Worm (Caenorhabditis elegans) whole organism, mixed stage, embryonic: Measurements from ENCODE around the gene cpna-5.

Experiments used
- M03D4.4 ChIP-seq: sonication (generic microtip); optimal IDR thresholded peaks from 2 replicates; lab custom pipeline; 2017; ENCODE audit warnings: mild to moderate bottlenecking, missing genetic modification characterization, missing compliant biosample characterization
- ztf-11 ChIP-seq: fragments of 150-350 bp; optimal IDR thresholded peaks from 2 replicates; lab custom pipeline; 2014; ENCODE audit warnings: missing biosample characterization, missing genetic modification characterization

- TF ChIP-seq M03D4.4 (no peak), ztf-11 (tag; lab: Kevin White, UChicago) (no peak)
Measured at ce11 chrII:7736725-7737124, 18.3 kb upstream of the cpna-5 start.
